Worm (Caenorhabditis elegans): ENCODE measurements around the gene C09H10.5.

DNA sequence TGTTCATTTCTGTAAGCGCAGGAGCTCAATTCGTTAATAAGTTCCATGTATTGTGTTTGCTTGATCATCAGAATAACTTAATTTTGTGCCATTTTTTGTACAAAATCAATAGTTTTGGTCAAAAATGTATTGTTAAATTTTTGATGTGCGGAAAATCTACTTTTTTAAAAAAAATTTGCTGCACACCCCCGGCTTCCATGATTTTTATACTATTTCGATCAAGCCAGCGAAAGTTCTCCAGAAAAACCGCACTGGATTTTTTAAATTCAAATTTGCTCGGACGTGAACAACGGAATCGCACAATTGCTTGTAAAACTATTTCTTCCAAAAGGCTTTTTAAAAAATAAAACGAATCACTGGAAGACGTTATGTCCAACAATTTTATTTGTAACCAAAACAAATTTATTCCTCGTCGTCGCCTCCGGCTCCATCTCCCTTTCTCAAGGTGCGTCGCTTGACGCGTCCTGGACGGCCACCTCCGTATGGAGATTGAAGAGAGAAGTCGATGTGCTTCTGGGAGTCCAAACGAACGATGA is 21.6 kb upstream of the C09H10.5 start:
- TF ChIP-seq ama-1 (optimal IDR thresholded peaks at IDR 0.05) (no peak), ceh-36 (tag; optimal IDR thresholded peaks at IDR 0.05) (no peak), B0310.2 (tag; optimal IDR thresholded peaks at IDR 0.05) (no peak), tbx-11 (GFP tag; IDR thresholded peaks at IDR 0.05) (no peak)
